Fruit fly (Drosophila melanogaster) whole organism, embryonic: ENCODE data around the gene Polr3E.
A peak's percentile ranks its signal among the peaks of the same experiment; 100 is the strongest.

Experiments used
- Adf1 ChIP-seq: fragments of 200-800 bp; sonication (Bioruptor generic); IDR thresholded peaks from 2 replicates; pipeline ENCODE4 v1.3.6; 2022; ENCODE audit warnings: missing biosample characterization, missing genetic modification characterization
- Aef1 ChIP-seq: fragments of 200-800 bp; sonication (Bioruptor generic); IDR thresholded peaks from 3 replicates; pipeline ENCODE4 v1.3.6; 2022; ENCODE audit warnings: missing biosample characterization, missing genetic modification characterization
- Asciz ChIP-seq: fragments of 200-800 bp; sonication (Bioruptor generic); optimal IDR thresholded peaks from 2 replicates; lab custom pipeline; 2017; ENCODE audit warnings: missing biosample characterization, mild to moderate bottlenecking, missing genetic modification characterization, missing genetic modification reagents
- Atf3 ChIP-seq: fragments of 200-800 bp; sonication (Bioruptor generic); optimal IDR thresholded peaks from 3 replicates; lab custom pipeline; 2016; ENCODE audit warnings: missing biosample characterization, missing genetic modification characterization
- B-H2 ChIP-seq: fragments of 200-800 bp; sonication (Bioruptor generic); optimal IDR thresholded peaks from 2 replicates; lab custom pipeline; 2018; ENCODE audit warnings: missing biosample characterization, mild to moderate bottlenecking, missing genetic modification characterization
- CG10959 ChIP-seq: fragments of 200-800 bp; sonication (Bioruptor generic); IDR thresholded peaks from 2 replicates; pipeline ENCODE4 v1.3.6; 2022; ENCODE audit warnings: missing biosample characterization, missing genetic modification characterization
- CG11695 ChIP-seq: fragments of 200-800 bp; sonication (Bioruptor generic); IDR thresholded peaks from 3 replicates; pipeline ENCODE4 v1.3.6; 2022; ENCODE audit warnings: missing biosample characterization, missing genetic modification characterization
- CG14050 ChIP-seq: fragments of 200-800 bp; sonication (Bioruptor generic); IDR thresholded peaks from 3 replicates; pipeline ENCODE4 v1.3.6; 2022; ENCODE audit warnings: missing biosample characterization, missing genetic modification characterization
- CG14441 ChIP-seq: fragments of 200-800 bp; sonication (Bioruptor generic); IDR thresholded peaks from 2 replicates; pipeline ENCODE4 v1.3.6; 2022; ENCODE audit warnings: missing biosample characterization, missing genetic modification characterization
- CG1602 ChIP-seq: fragments of 200-800 bp; sonication (Bioruptor generic); optimal IDR thresholded peaks from 3 replicates; lab custom pipeline; 2016; ENCODE audit warnings: missing biosample characterization, missing genetic modification characterization
- CG3065 ChIP-seq: fragments of 200-800 bp; sonication (Bioruptor generic); optimal IDR thresholded peaks from 2 replicates; lab custom pipeline; 2016; ENCODE audit warnings: missing biosample characterization, missing genetic modification characterization
- CG3407 ChIP-seq: fragments of 200-800 bp; sonication (Bioruptor generic); optimal IDR thresholded peaks from 2 replicates; lab custom pipeline; 2018; ENCODE audit warnings: missing biosample characterization, mild to moderate bottlenecking, missing genetic modification characterization
- CG3838 ChIP-seq: fragments of 200-800 bp; sonication (Bioruptor generic); optimal IDR thresholded peaks from 3 replicates; lab custom pipeline; 2016; ENCODE audit warnings: missing biosample characterization, missing genetic modification characterization
- CG4282 ChIP-seq: fragments of 200-800 bp; sonication (Bioruptor generic); optimal IDR thresholded peaks from 2 replicates; lab custom pipeline; 2016; ENCODE audit warnings: missing biosample characterization, missing genetic modification characterization
- CG5245 ChIP-seq: fragments of 200-800 bp; sonication (Bioruptor generic); optimal IDR thresholded peaks from 3 replicates; lab custom pipeline; 2016; ENCODE audit warnings: missing biosample characterization, missing genetic modification characterization
- CG6854 ChIP-seq: fragments of 200-800 bp; sonication (Bioruptor generic); optimal IDR thresholded peaks from 3 replicates; lab custom pipeline; 2017; ENCODE audit warnings: missing biosample characterization, mild to moderate bottlenecking, missing genetic modification characterization
- CG7271 ChIP-seq: fragments of 200-800 bp; sonication (Bioruptor generic); optimal IDR thresholded peaks from 2 replicates; lab custom pipeline; 2018; ENCODE audit warnings: missing biosample characterization, mild to moderate bottlenecking, missing genetic modification characterization, moderate library complexity
- CG7357 ChIP-seq: fragments of 200-800 bp; sonication (Bioruptor generic); IDR thresholded peaks from 3 replicates; pipeline ENCODE4 v1.3.6; 2022; ENCODE audit warnings: missing biosample characterization, missing genetic modification characterization
- CG7372 ChIP-seq: fragments of 200-800 bp; sonication (Bioruptor generic); IDR thresholded peaks from 2 replicates; pipeline ENCODE4 v1.3.6; 2022; ENCODE audit warnings: missing biosample characterization, missing genetic modification characterization
- CG7839 ChIP-seq: fragments of 200-800 bp; sonication (Bioruptor generic); optimal IDR thresholded peaks from 3 replicates; lab custom pipeline; 2018; ENCODE audit warnings: missing biosample characterization, mild to moderate bottlenecking, missing genetic modification characterization, moderate library complexity
- CG7928 ChIP-seq: fragments of 200-800 bp; sonication (Bioruptor generic); optimal IDR thresholded peaks from 2 replicates; lab custom pipeline; 2017; ENCODE audit warnings: missing biosample characterization, mild to moderate bottlenecking, missing genetic modification characterization
- Dip3 ChIP-seq: fragments of 200-800 bp; sonication (Bioruptor generic); optimal IDR thresholded peaks from 3 replicates; lab custom pipeline; 2016; ENCODE audit warnings: missing biosample characterization, missing genetic modification characterization
- Dll ChIP-seq: fragments of 200-800 bp; sonication (Bioruptor generic); IDR thresholded peaks from 4 replicates; pipeline ENCODE4 v1.3.6; 2022; ENCODE audit warnings: missing biosample characterization, missing genetic modification characterization; ENCODE audit not compliant: partially characterized antibody
- E2f1 ChIP-seq: fragments of 200-800 bp; sonication (Bioruptor generic); IDR thresholded peaks from 2 replicates; pipeline ENCODE4 v1.3.6; 2022; ENCODE audit warnings: missing biosample characterization, missing genetic modification characterization
- E2f2 ChIP-seq: fragments of 200-800 bp; sonication (Bioruptor generic); IDR thresholded peaks from 2 replicates; pipeline ENCODE4 v1.3.6; 2022; ENCODE audit warnings: missing biosample characterization, missing genetic modification characterization
- Ets65A ChIP-seq: fragments of 200-800 bp; sonication (Bioruptor generic); peaks from one replicate; lab custom pipeline; 2016; ENCODE audit warnings: missing biosample characterization, missing genetic modification characterization
- Fer2 ChIP-seq: fragments of 200-800 bp; sonication (Bioruptor generic); optimal IDR thresholded peaks from 2 replicates; lab custom pipeline; 2018; ENCODE audit warnings: missing biosample characterization, mild to moderate bottlenecking, missing genetic modification characterization, moderate library complexity
- HLH54F ChIP-seq: fragments of 200-800 bp; sonication (Bioruptor generic); optimal IDR thresholded peaks from 3 replicates; lab custom pipeline; 2016; ENCODE audit warnings: missing biosample characterization, missing genetic modification characterization
- Mes4 ChIP-seq: fragments of 200-800 bp; sonication (Bioruptor generic); optimal IDR thresholded peaks from 2 replicates; lab custom pipeline; 2016; ENCODE audit warnings: missing biosample characterization, missing genetic modification characterization
- NFAT ChIP-seq: fragments of 200-800 bp; sonication (Bioruptor generic); IDR thresholded peaks from 2 replicates; pipeline ENCODE4 v1.3.6; 2022; ENCODE audit warnings: missing biosample characterization, missing genetic modification characterization
- Nf-YA ChIP-seq: fragments of 200-800 bp; sonication (Bioruptor generic); IDR thresholded peaks from 2 replicates; pipeline ENCODE4 v1.3.6; 2022; ENCODE audit warnings: missing biosample characterization, missing genetic modification characterization
- Rx ChIP-seq: fragments of 200-800 bp; sonication (Bioruptor generic); IDR thresholded peaks from 2 replicates; pipeline ENCODE4 v1.3.6; 2022; ENCODE audit warnings: missing biosample characterization, missing genetic modification characterization
- Six4 ChIP-seq: fragments of 200-800 bp; sonication (Bioruptor generic); optimal IDR thresholded peaks from 2 replicates; lab custom pipeline; 2016; ENCODE audit warnings: missing biosample characterization, missing genetic modification characterization
- Ssrp ChIP-seq: fragments of 200-800 bp; sonication (Bioruptor generic); optimal IDR thresholded peaks from 2 replicates; lab custom pipeline; 2018; ENCODE audit warnings: missing biosample characterization, mild to moderate bottlenecking, missing genetic modification characterization, moderate library complexity
- Tbp ChIP-seq: fragments of >200 bp; optimal IDR thresholded peaks from 2 replicates; lab custom pipeline; 2018; ENCODE audit warnings: missing biosample characterization, missing genetic modification characterization
- ab ChIP-seq: fragments of 200-800 bp; sonication (Bioruptor generic); optimal IDR thresholded peaks from 2 replicates; lab custom pipeline; 2016; ENCODE audit warnings: missing biosample characterization, missing genetic modification characterization
- ato ChIP-seq: fragments of 200-800 bp; sonication (Bioruptor generic); IDR thresholded peaks from 2 replicates; pipeline ENCODE4 v1.3.6; 2022; ENCODE audit warnings: missing biosample characterization, missing genetic modification characterization; ENCODE audit not compliant: partially characterized antibody
- br ChIP-seq: fragments of >200 bp; optimal IDR thresholded peaks from 2 replicates; lab custom pipeline; 2017
- caup ChIP-seq: fragments of 200-800 bp; sonication (Bioruptor generic); optimal IDR thresholded peaks from 3 replicates; lab custom pipeline; 2017; ENCODE audit warnings: missing biosample characterization, mild to moderate bottlenecking, missing genetic modification characterization, moderate library complexity; ENCODE audit not compliant: severe bottlenecking
- chif ChIP-seq, 2 experiments: fragments of 200-800 bp; sonication (Bioruptor generic); optimal IDR thresholded peaks; 3 replicates each; lab custom pipeline; 2016; ENCODE audit warnings: missing biosample characterization in 2 of 2, missing genetic modification characterization in 2 of 2
- exex ChIP-seq: fragments of 200-800 bp; sonication (Bioruptor generic); optimal IDR thresholded peaks from 4 replicates; lab custom pipeline; 2018; ENCODE audit warnings: missing biosample characterization, mild to moderate bottlenecking, missing genetic modification characterization, moderate library complexity
- eyg ChIP-seq: fragments of 200-800 bp; sonication (Bioruptor generic); optimal IDR thresholded peaks from 3 replicates; lab custom pipeline; 2016; ENCODE audit warnings: missing biosample characterization, missing genetic modification characterization
- fd64A ChIP-seq: fragments of 200-800 bp; sonication (Bioruptor generic); optimal IDR thresholded peaks from 3 replicates; lab custom pipeline; 2018; ENCODE audit warnings: missing biosample characterization, mild to moderate bottlenecking, missing genetic modification characterization
- gce ChIP-seq: fragments of 200-800 bp; sonication (Bioruptor generic); IDR thresholded peaks from 3 replicates; pipeline ENCODE4 v1.3.6; 2022; ENCODE audit warnings: missing biosample characterization, missing genetic modification characterization
- gcm2 ChIP-seq: fragments of 200-800 bp; sonication (Bioruptor generic); optimal IDR thresholded peaks from 2 replicates; lab custom pipeline; 2016; ENCODE audit warnings: missing biosample characterization, missing genetic modification characterization
- gem ChIP-seq: fragments of 200-800 bp; sonication (Bioruptor generic); optimal IDR thresholded peaks from 2 replicates; lab custom pipeline; 2019; ENCODE audit warnings: missing biosample characterization, mild to moderate bottlenecking, missing genetic modification characterization, moderate library complexity
- grau ChIP-seq: fragments of 200-800 bp; optimal IDR thresholded peaks from 3 replicates; lab custom pipeline; 2019; ENCODE audit warnings: missing biosample characterization, mild to moderate bottlenecking, missing genetic modification characterization, moderate library complexity
- ind ChIP-seq: fragments of 200-800 bp; sonication (Bioruptor generic); optimal IDR thresholded peaks from 3 replicates; lab custom pipeline; 2016; ENCODE audit warnings: missing biosample characterization, missing genetic modification characterization
- jing ChIP-seq: fragments of 200-800 bp; sonication (Bioruptor generic); optimal IDR thresholded peaks from 2 replicates; lab custom pipeline; 2018; ENCODE audit warnings: missing biosample characterization, mild to moderate bottlenecking, missing genetic modification characterization
- lbe ChIP-seq: fragments of 200-800 bp; sonication (Bioruptor generic); optimal IDR thresholded peaks from 2 replicates; lab custom pipeline; 2016; ENCODE audit warnings: missing biosample characterization, mild to moderate bottlenecking, missing genetic modification characterization
- ssp ChIP-seq: fragments of 200-800 bp; sonication (Bioruptor generic); IDR thresholded peaks from 2 replicates; pipeline ENCODE4 v1.3.6; 2022; ENCODE audit warnings: missing biosample characterization, missing genetic modification characterization
- vnd ChIP-seq: fragments of 200-800 bp; sonication (Bioruptor generic); IDR thresholded peaks from 3 replicates; pipeline ENCODE4 v1.3.6; 2022; ENCODE audit warnings: missing biosample characterization, missing genetic modification characterization; ENCODE audit not compliant: partially characterized antibody
- z ChIP-seq: fragments of 200-800 bp; sonication (Bioruptor generic); IDR thresholded peaks from 3 replicates; pipeline ENCODE4 v1.3.6; 2022; ENCODE audit warnings: missing biosample characterization, missing genetic modification characterization

The Polr3E gene

DNA sequence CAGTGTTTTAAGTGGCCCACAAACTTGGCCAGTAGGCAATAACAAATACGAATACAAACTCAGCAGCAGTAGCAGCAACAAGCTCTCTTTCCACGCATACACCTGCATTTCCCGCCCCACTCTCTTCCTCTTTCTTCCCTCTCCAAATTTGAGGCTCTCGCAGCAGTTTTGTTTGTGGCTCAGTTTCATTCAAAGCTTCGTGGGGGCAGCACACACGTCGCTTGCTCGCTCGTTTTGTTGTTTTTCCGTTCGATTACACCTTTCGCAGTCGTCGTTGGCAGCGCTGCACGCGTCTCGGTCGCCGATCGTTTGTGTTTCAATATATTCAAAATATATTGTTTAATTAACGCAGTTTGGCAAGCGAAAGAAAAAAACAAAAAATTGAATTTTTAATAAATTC is 27.0 kb downstream of the Polr3E start (continued):
- TF ChIP-seq Rx (GFP tag; lab: Robert Waterston, UW) (no peak), CG4282 (no peak), z (GFP tag; lab: Robert Waterston, UW) (no peak), chif (GFP tag; optimal IDR thresholded peaks at IDR 0.05; lab: Kevin White, UChicago) (no peak), CG7357 (no peak), Six4 (GFP tag; lab: Kevin White, UChicago) (no peak), Ssrp (tag; lab: Kevin White, UChicago) (no peak), Ets65A (GFP tag; lab: Kevin White, UChicago) (no peak), gem (tag; lab: Kevin White, UChicago) (no peak), E2f1 (no peak), Nf-YA (GFP tag; lab: Robert Waterston, UW) (no peak), Adf1 (GFP tag; lab: Robert Waterston, UW) (peak; percentile 91), lbe (GFP tag; lab: Kevin White, UChicago) (no peak), eyg (GFP tag; lab: Kevin White, UChicago) (no peak), fd64A (GFP tag; lab: Kevin White, UChicago) (no peak), NFAT (peak; percentile 60; the same call in 1 of the 2 replicates), caup (GFP tag; lab: Kevin White, UChicago) (peak; percentile 9), ato (peak; percentile 30; the same call in 1 of the 2 replicates), Asciz (GFP tag; lab: Kevin White, UChicago) (no peak), Aef1 (peak; percentile 47; the same call in 2 of the 3 replicates), CG1602 (GFP tag; lab: Kevin White, UChicago) (no peak), Dip3 (GFP tag; lab: Kevin White, UChicago) (no peak), br (lab: Kevin White, UChicago) (no peak), exex (tag; lab: Kevin White, UChicago) (peak; percentile 8), CG5245 (GFP tag; lab: Kevin White, UChicago) (no peak), vnd (no peak), B-H2 (GFP tag; lab: Kevin White, UChicago) (no peak), CG10959 (GFP tag; lab: Robert Waterston, UW) (no peak), Tbp (GFP tag; lab: Kevin White, UChicago) (no peak), CG7271 (tag; lab: Kevin White, UChicago) (no peak), grau (tag; lab: Kevin White, UChicago) (no peak), CG14441 (GFP tag; lab: Robert Waterston, UW) (peak; percentile 43), CG14050 (GFP tag; lab: Robert Waterston, UW) (no peak), CG7839 (tag; lab: Kevin White, UChicago) (no peak), CG11695 (GFP tag; lab: Robert Waterston, UW) (no peak), CG7928 (no peak), CG3065 (GFP tag; lab: Kevin White, UChicago) (no peak), HLH54F (GFP tag; lab: Kevin White, UChicago) (no peak), CG3838 (GFP tag; lab: Kevin White, UChicago) (no peak), CG3407 (GFP tag; lab: Kevin White, UChicago) (no peak), CG6854 (GFP tag; lab: Kevin White, UChicago) (peak; percentile 4), ind (no peak), Mes4 (GFP tag; lab: Kevin White, UChicago) (no peak), ab (GFP tag; lab: Kevin White, UChicago) (no peak), gce (no peak), Fer2 (tag; lab: Kevin White, UChicago) (no peak), Atf3 (GFP tag; lab: Kevin White, UChicago) (no peak), E2f2 (GFP tag; lab: Robert Waterston, UW) (no peak), CG7372 (no peak), Dll (GFP tag; lab: Robert Waterston, UW) (no peak), gcm2 (GFP tag; lab: Kevin White, UChicago) (no peak), ssp (GFP tag; lab: Robert Waterston, UW) (no peak), jing (no peak)
